Fruit fly (Drosophila melanogaster) whole organism, prepupa: ENCODE results near the gene CG34404.
A peak's percentile ranks its signal among the peaks of the same experiment; 100 is the strongest.

Experiments used
- Blimp-1 ChIP-seq: fragments of 200-800 bp; sonication (Bioruptor generic); optimal IDR thresholded peaks from 3 replicates; lab custom pipeline; 2017; ENCODE audit warnings: missing biosample characterization, missing genetic modification characterization, mild to moderate bottlenecking, moderate library complexity, missing genetic modification reagents
- CG10669 ChIP-seq: fragments of 200-800 bp; sonication (Bioruptor generic); optimal IDR thresholded peaks from 3 replicates; lab custom pipeline; 2018; ENCODE audit warnings: missing biosample characterization, mild to moderate bottlenecking, missing genetic modification characterization, moderate library complexity
- CG11294 ChIP-seq: fragments of 200-800 bp; sonication (Bioruptor generic); IDR thresholded peaks from 2 replicates; pipeline ENCODE4 v1.3.6; 2022; ENCODE audit warnings: missing biosample characterization, missing genetic modification characterization
- CG11762 ChIP-seq: fragments of 200-800 bp; sonication (Bioruptor generic); optimal IDR thresholded peaks from 3 replicates; lab custom pipeline; 2016; ENCODE audit warnings: missing biosample characterization, missing genetic modification characterization; ENCODE audit not compliant: insufficient read depth
- CG11902 ChIP-seq: fragments of 200-800 bp; sonication (Bioruptor generic); optimal IDR thresholded peaks from 3 replicates; lab custom pipeline; 2016; ENCODE audit warnings: missing biosample characterization, missing genetic modification characterization
- CG15336 ChIP-seq: fragments of 200-800 bp; sonication (Bioruptor generic); IDR thresholded peaks from 2 replicates; pipeline ENCODE4 v1.3.6; 2022; ENCODE audit warnings: missing biosample characterization, missing genetic modification characterization
- CG1621 ChIP-seq: fragments of 200-800 bp; sonication (Bioruptor generic); optimal IDR thresholded peaks from 3 replicates; lab custom pipeline; 2018; ENCODE audit warnings: missing biosample characterization, mild to moderate bottlenecking, missing genetic modification characterization
- CG3032 ChIP-seq: fragments of 200-800 bp; optimal IDR thresholded peaks from 2 replicates; lab custom pipeline; 2019; ENCODE audit warnings: missing biosample characterization, mild to moderate bottlenecking, missing genetic modification characterization, moderate library complexity
- CG31627 ChIP-seq: fragments of 200-800 bp; sonication (Bioruptor generic); optimal IDR thresholded peaks from 3 replicates; lab custom pipeline; 2016; ENCODE audit warnings: missing biosample characterization, missing genetic modification characterization
- CG6163 ChIP-seq: fragments of 200-800 bp; sonication (Bioruptor generic); IDR thresholded peaks from 3 replicates; pipeline ENCODE4 v1.3.6; 2022; ENCODE audit warnings: missing biosample characterization, missing genetic modification characterization
- CG6792 ChIP-seq: fragments of 200-800 bp; sonication (Bioruptor generic); optimal IDR thresholded peaks from 3 replicates; lab custom pipeline; 2016; ENCODE audit warnings: missing biosample characterization, missing genetic modification characterization
- CG6808 ChIP-seq: fragments of 200-800 bp; sonication (Bioruptor generic); optimal IDR thresholded peaks from 3 replicates; lab custom pipeline; 2017; ENCODE audit warnings: missing biosample characterization, missing genetic modification characterization, mild to moderate bottlenecking, moderate library complexity, missing genetic modification reagents
- CG6854 ChIP-seq: fragments of 200-800 bp; sonication (Bioruptor generic); optimal IDR thresholded peaks from 2 replicates; lab custom pipeline; 2017; ENCODE audit warnings: missing biosample characterization, mild to moderate bottlenecking, missing genetic modification characterization
- CG7368 ChIP-seq: fragments of 200-800 bp; sonication (Bioruptor generic); optimal IDR thresholded peaks from 3 replicates; lab custom pipeline; 2016; ENCODE audit warnings: missing biosample characterization, missing genetic modification characterization
- CG8319 ChIP-seq: fragments of 200-800 bp; sonication (Bioruptor generic); optimal IDR thresholded peaks from 3 replicates; lab custom pipeline; 2016; ENCODE audit warnings: missing biosample characterization, missing genetic modification characterization
- CG9139 ChIP-seq: fragments of 200-800 bp; sonication (Bioruptor generic); optimal IDR thresholded peaks from 3 replicates; lab custom pipeline; 2017; ENCODE audit warnings: missing biosample characterization, mild to moderate bottlenecking, missing genetic modification characterization
- Ets21C ChIP-seq: fragments of 200-800 bp; sonication (Bioruptor generic); optimal IDR thresholded peaks from 3 replicates; lab custom pipeline; 2016; ENCODE audit warnings: missing biosample characterization, missing genetic modification characterization
- Ets96B ChIP-seq: fragments of 200-800 bp; optimal IDR thresholded peaks from 2 replicates; lab custom pipeline; 2019; ENCODE audit warnings: missing biosample characterization, mild to moderate bottlenecking, missing genetic modification characterization, moderate library complexity
- Gug ChIP-seq: fragments of 200-800 bp; sonication (Bioruptor generic); IDR thresholded peaks from 2 replicates; pipeline ENCODE4 v1.3.6; 2022; ENCODE audit warnings: missing biosample characterization, missing genetic modification characterization
- Hr39 ChIP-seq: fragments of 200-800 bp; sonication (Bioruptor generic); optimal IDR thresholded peaks from 2 replicates; lab custom pipeline; 2016; ENCODE audit warnings: missing biosample characterization, missing genetic modification characterization
- Hr4 ChIP-seq: fragments of 200-800 bp; sonication (Bioruptor generic); optimal IDR thresholded peaks from 3 replicates; lab custom pipeline; 2016; ENCODE audit warnings: missing biosample characterization, missing genetic modification characterization
- Lpt ChIP-seq: fragments of 200-800 bp; sonication (Bioruptor generic); optimal IDR thresholded peaks from 3 replicates; lab custom pipeline; 2016; ENCODE audit warnings: missing biosample characterization, missing genetic modification characterization
- Met ChIP-seq: fragments of 200-800 bp; sonication (Bioruptor generic); optimal IDR thresholded peaks from 3 replicates; lab custom pipeline; 2016; ENCODE audit warnings: missing biosample characterization, missing genetic modification characterization
- OdsH ChIP-seq: fragments of 200-800 bp; sonication (Bioruptor generic); optimal IDR thresholded peaks from 3 replicates; lab custom pipeline; 2016; ENCODE audit warnings: missing biosample characterization, missing genetic modification characterization
- Sox102F ChIP-seq: fragments of 200-800 bp; sonication (Bioruptor generic); optimal IDR thresholded peaks from 2 replicates; lab custom pipeline; 2016; ENCODE audit warnings: missing biosample characterization, mild to moderate bottlenecking, missing genetic modification characterization
- Sox15 ChIP-seq: fragments of 200-800 bp; sonication (Bioruptor generic); optimal IDR thresholded peaks from 3 replicates; lab custom pipeline; 2016; ENCODE audit warnings: missing biosample characterization, missing genetic modification characterization
- achi ChIP-seq: fragments of 200-800 bp; sonication (Bioruptor generic); optimal IDR thresholded peaks from 3 replicates; lab custom pipeline; 2016; ENCODE audit warnings: missing biosample characterization, missing genetic modification characterization
- dac ChIP-seq: fragments of 200-800 bp; sonication (Bioruptor generic); optimal IDR thresholded peaks from 2 replicates; lab custom pipeline; 2017; ENCODE audit warnings: missing biosample characterization, mild to moderate bottlenecking, missing genetic modification characterization
- eg ChIP-seq: fragments of 200-800 bp; sonication (Bioruptor generic); IDR thresholded peaks from 3 replicates; pipeline ENCODE4 v1.3.6; 2022; ENCODE audit warnings: missing biosample characterization, missing genetic modification characterization
- esn ChIP-seq: fragments of 200-800 bp; sonication (Bioruptor generic); optimal IDR thresholded peaks from 2 replicates; lab custom pipeline; 2016; ENCODE audit warnings: missing biosample characterization, mild to moderate bottlenecking, missing genetic modification characterization, moderate library complexity
- lz ChIP-seq: fragments of 200-800 bp; sonication (Bioruptor generic); optimal IDR thresholded peaks from 3 replicates; lab custom pipeline; 2016; ENCODE audit warnings: missing biosample characterization, missing genetic modification characterization
- pdm3 ChIP-seq: fragments of 200-800 bp; sonication (Bioruptor generic); optimal IDR thresholded peaks from 3 replicates; lab custom pipeline; 2016; ENCODE audit warnings: missing biosample characterization, missing genetic modification characterization
- salr ChIP-seq, 2 experiments: fragments of 200-800 bp; sonication (Bioruptor generic); optimal IDR thresholded peaks; 3 replicates each; lab custom pipeline; 2016 to 2018; ENCODE audit warnings: missing biosample characterization in 2 of 2, missing genetic modification characterization in 2 of 2, mild to moderate bottlenecking in 1 of 2
- ss ChIP-seq, 2 experiments: fragments of 200-800 bp; sonication (Bioruptor generic); optimal IDR thresholded peaks; 2 replicates in 1 of 2; 3 replicates in 1 of 2; lab custom pipeline; 2017 to 2018; ENCODE audit warnings: mild to moderate bottlenecking in 2 of 2, missing biosample characterization in 2 of 2, missing genetic modification characterization in 2 of 2, moderate library complexity in 1 of 2
- svp ChIP-seq: fragments of 200-800 bp; sonication (Bioruptor generic); peaks from one replicate; lab custom pipeline; 2016; ENCODE audit warnings: missing biosample characterization, missing genetic modification characterization

The CG34404 gene

dm6 chr3R:15342926-15343685, 24.4 kb downstream of the CG34404 start, which contains the start of gene Nagk (continued):
- TF ChIP-seq Ets21C (GFP tag; lab: Kevin White, UChicago) (peak; percentile 55), CG31627 (GFP tag; lab: Kevin White, UChicago) (peak; percentile 67), CG8319 (GFP tag; lab: Kevin White, UChicago) (peak; percentile 34), Sox15 (peak; percentile 40), Hr4 (GFP tag; lab: Kevin White, UChicago) (no peak), ss (GFP tag; optimal IDR thresholded peaks at IDR 0.05; lab: Kevin White, UChicago) (no peak), Lpt (peak; percentile 29), Hr39 (GFP tag; lab: Kevin White, UChicago) (peak; percentile 58), dac (peak; percentile 33)

dm6 chr3R:15342432-15342925, 25.0 kb downstream of the CG34404 start:
- TF ChIP-seq ss (GFP tag; optimal IDR thresholded peaks at IDR 0.05; lab: Kevin White, UChicago) (no peak), CG11294 (GFP tag; lab: Robert Waterston, UW) (peak; percentile 21; the same call in 1 of the 2 replicates), salr (GFP tag; optimal IDR thresholded peaks at IDR 0.05; lab: Kevin White, UChicago) (no peak), CG11902 (no peak), svp (GFP tag; lab: Kevin White, UChicago) (peak; percentile 71), CG15336 (GFP tag; lab: Robert Waterston, UW) (peak; percentile 57), CG31627 (GFP tag; lab: Kevin White, UChicago) (peak; percentile 11), Sox15 (no peak), Gug (peak; percentile 36; the same call in 1 of the 2 replicates), eg (peak; percentile 51; the same call in 2 of the 3 replicates), dac (no peak), achi (GFP tag; lab: Kevin White, UChicago) (no peak), CG7368 (GFP tag; lab: Kevin White, UChicago) (no peak), CG6163 (GFP tag; lab: Robert Waterston, UW) (no peak), esn (GFP tag; lab: Kevin White, UChicago) (no peak), CG6808 (GFP tag; lab: Kevin White, UChicago) (no peak), CG3032 (tag; lab: Kevin White, UChicago) (no peak), CG11762 (no peak), Blimp-1 (GFP tag; lab: Kevin White, UChicago) (peak; percentile 75), OdsH (GFP tag; lab: Kevin White, UChicago) (no peak)

DNA sequence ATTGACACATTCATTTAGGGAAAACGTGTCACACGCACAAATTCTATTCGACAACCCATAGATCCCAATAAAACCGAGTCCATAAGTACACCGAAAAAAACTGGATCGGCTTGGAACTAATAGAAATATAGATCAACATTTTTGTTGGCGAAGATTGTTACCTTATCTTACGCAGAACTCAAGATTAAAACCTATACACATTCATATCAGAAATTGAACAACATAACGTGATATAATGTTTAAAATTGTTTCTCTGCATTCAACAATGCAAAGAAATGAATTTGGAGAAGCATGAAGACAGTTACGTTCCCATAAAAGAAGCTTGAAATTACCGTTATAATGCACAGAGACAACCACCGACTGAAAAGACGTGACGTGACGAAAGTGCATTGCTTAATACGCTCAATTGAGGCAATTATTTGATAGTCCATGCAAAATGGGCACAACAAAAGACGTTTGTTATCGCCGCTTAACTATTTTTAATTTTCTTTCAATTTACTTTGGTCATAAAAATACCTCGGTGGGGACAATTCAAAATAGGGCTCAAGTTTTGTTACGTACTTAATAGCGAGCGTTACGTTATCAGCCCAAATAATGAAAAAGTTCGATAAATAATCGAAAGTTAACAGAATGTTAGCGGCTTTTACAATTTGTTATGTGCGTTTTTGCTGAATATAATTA, 27.3 kb downstream of the CG34404 start, which contains the start of gene SerRS-m:
SerRS-m (plus strand) TSS at position 616 of the 681 bp plus-strand sequence.
- peak; percentile 2 for TF ChIP-seq esn (GFP tag; lab: Kevin White, UChicago)
- no peak for TF ChIP-seq CG9139 (GFP tag; lab: Kevin White, UChicago)
- TF ChIP-seq, all 60 proteins: peak for 1

- no peak for TF ChIP-seq CG6792 (GFP tag; lab: Kevin White, UChicago)
- no peak for TF ChIP-seq CG6854
- no peak for TF ChIP-seq pdm3 (GFP tag; lab: Kevin White, UChicago)
- TF ChIP-seq lz (GFP tag; lab: Kevin White, UChicago) = no peak
- TF ChIP-seq Ets96B (tag; lab: Kevin White, UChicago) = no peak
- TF ChIP-seq, all 60 proteins: peak for 0
Observed at dm6 chr3R:15339111-15339510, 28.4 kb downstream of the CG34404 start.

DNA sequence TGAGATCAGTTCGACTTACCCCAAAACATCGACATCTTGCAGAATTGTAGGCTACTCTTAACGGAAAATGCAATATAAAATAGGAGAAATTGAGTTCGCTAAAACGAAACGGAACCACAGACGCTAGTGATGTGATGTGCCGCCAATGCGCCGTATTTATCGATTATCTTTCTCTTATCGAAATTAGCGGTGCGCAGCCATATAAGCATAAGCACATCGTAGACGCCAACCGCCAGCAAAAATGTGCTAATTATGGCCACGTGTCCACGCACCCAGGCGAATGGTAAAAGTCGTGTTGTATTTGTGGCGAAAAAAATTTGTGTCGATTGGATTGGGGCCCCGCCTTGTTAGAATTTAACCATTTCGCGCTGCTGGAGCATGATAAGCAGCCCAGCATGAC, 34.5 kb downstream of the CG34404 start, which contains the start of the genes Fkbp39 and Cyfip:
Fkbp39 (minus strand) TSS at position 140 of the 400 bp plus-strand sequence.
Cyfip (plus strand) TSS at position 273 of the 400 bp plus-strand sequence.
- no peak for TF ChIP-seq Sox102F (GFP tag; lab: Kevin White, UChicago)
- TF ChIP-seq CG6792 (GFP tag; lab: Kevin White, UChicago) = no peak
- peak; percentile 27 for TF ChIP-seq CG3032 (tag; lab: Kevin White, UChicago)
- TF ChIP-seq CG6854 = peak; percentile 21
- no peak for TF ChIP-seq Met
- TF ChIP-seq CG6163 (GFP tag; lab: Robert Waterston, UW) = 0 out of 3 replicates have a peak, but pooled peaks have one; percentile 18
- peak; percentile 95 for TF ChIP-seq CG1621 (tag; lab: Kevin White, UChicago)
- peak; percentile 13 for TF ChIP-seq CG31627 (GFP tag; lab: Kevin White, UChicago)
- TF ChIP-seq esn (GFP tag; lab: Kevin White, UChicago) = peak; percentile 11
- no peak for TF ChIP-seq CG7368 (GFP tag; lab: Kevin White, UChicago)
- no peak for TF ChIP-seq CG10669 (GFP tag; lab: Kevin White, UChicago)
